Worm (Caenorhabditis elegans): ENCODE data around the gene F41F3.8.

F41F3.8 gene

DNA sequence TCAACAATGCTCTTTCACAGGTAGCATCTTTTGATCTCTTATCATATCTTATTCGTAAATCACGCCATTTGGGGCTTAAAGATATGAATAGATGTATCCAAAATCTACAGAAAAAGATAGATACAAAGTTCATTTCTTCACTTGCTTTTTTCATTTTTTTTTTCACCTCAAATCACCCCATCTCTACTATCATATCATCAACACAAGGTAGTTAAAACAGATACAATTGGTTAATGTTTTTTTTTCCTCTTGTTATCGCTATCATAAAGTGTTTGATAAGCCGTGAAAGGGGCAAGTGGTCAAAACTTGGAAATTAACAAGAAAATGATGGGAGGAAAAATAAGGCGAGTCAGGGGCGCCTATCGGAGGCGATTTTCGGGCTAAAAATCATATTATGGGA, 18.4 kb upstream of the F41F3.8 start:
- TF ChIP-seq nhr-6 (tag; optimal IDR thresholded peaks at IDR 0.05): no peak
- TF ChIP-seq peb-1 (tag; optimal IDR thresholded peaks at IDR 0.05): no peak
- TF ChIP-seq fos-1 (tag; optimal IDR thresholded peaks at IDR 0.05): peak; percentile 64

DNA sequence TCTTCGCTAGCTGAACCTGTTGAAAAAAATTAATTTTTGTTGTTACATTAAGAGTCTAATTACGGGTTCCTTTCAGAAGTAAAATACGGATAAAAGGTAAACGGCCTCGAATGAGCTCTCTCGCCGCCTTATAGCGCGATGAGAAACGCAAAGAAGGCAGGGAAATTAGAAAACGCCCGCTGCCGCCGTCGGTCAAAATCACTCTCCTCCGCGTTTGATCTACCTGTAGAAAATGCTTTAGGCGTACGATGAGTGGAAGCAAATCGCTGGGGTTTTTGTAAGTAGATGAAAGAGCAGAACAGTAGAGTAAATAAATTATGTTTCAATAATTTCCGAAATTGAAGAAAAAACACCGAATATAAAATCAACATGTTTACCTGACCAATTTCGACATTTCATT, 11.5 kb upstream of the F41F3.8 start:
- no peak for TF ChIP-seq unc-39 (tag; optimal IDR thresholded peaks at IDR 0.05)
- TF ChIP-seq sem-4 (tag; optimal IDR thresholded peaks at IDR 0.05): no peak
- no peak for TF ChIP-seq Y55F3AM.14 (GFP tag; optimal IDR thresholded peaks at IDR 0.05)
- TF ChIP-seq nhr-23 (tag; optimal IDR thresholded peaks at IDR 0.05): no peak
- TF ChIP-seq alr-1 (tag; optimal IDR thresholded peaks at IDR 0.05): no peak
- no peak for TF ChIP-seq mbf-1 (tag; optimal IDR thresholded peaks at IDR 0.05)
- no peak for TF ChIP-seq sma-9 (GFP tag; optimal IDR thresholded peaks at IDR 0.05)
- no peak for TF ChIP-seq sma-9 (tag; optimal IDR thresholded peaks at IDR 0.05)
- TF ChIP-seq mab-5 (tag; optimal IDR thresholded peaks at IDR 0.05): no peak
- no peak for TF ChIP-seq nhr-10 (tag; optimal IDR thresholded peaks at IDR 0.05)
- no peak for TF ChIP-seq nhr-12 (tag; optimal IDR thresholded peaks at IDR 0.05)
- no peak for TF ChIP-seq lin-13 (GFP tag; optimal IDR thresholded peaks at IDR 0.05)
- no peak for TF ChIP-seq nhr-6 (tag; optimal IDR thresholded peaks at IDR 0.05)
- no peak for TF ChIP-seq fos-1 (tag; optimal IDR thresholded peaks at IDR 0.05)
- TF ChIP-seq blmp-1 (tag; optimal IDR thresholded peaks at IDR 0.05; ENCODE audit: insufficient read depth): no peak

DNA sequence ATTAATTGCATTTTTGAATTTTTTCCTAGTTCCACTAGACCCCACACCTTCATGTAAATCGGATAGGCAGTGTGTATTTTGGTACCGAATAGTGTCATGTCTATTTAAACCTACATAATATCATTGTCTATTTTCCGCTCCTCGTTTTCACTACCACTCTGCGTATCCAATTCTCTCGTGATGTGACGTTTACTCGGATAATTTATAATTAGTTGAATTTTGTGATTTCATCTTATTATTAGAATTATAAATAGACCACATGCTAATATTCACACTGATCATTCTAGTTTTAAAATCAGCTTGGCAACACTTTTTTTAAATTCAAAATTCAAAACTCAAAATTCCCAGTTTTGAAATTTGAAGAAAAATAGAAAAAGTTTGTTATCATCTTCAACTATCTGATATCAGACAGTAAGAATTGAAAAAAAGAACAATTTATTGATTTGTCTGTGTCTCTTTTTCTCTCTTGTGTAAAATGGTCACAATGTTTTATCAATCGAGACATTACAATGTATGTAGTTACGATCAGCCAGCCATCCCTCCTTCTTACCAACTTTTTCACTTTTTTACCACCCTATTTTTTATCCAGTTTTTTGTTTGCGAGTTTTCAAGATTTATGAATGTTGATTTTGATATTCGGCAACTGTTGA, 8.0 kb upstream of the F41F3.8 start:
- TF ChIP-seq nhr-25 (tag; optimal IDR thresholded peaks at IDR 0.05) (peak; percentile 23), fos-1 (tag; optimal IDR thresholded peaks at IDR 0.05) (peak; percentile 52), Y55F3AM.14 (GFP tag; optimal IDR thresholded peaks at IDR 0.05) (no peak)

DNA sequence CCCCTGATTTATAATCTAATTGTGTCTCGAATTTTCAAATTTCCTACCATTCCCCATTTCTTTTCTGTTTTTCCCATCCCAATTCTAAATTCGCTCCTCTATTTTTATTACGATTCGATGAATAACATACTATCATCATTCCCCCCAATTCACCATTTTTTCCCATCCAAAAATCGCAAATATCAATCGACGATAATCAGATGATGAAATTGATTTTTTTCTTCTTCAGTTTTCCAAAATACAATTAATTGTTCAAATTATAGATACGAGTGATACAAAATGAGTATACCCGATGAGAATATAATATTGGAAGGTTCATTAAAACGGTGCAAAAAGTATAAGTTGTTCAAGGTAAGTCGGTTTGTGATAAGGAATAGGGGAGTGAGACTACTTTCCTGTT, 5.9 kb upstream of the F41F3.8 start, which contains the start of gene soc-1:
TSS of gene soc-1 (plus strand) at position 262 of the 400 bp plus-strand sequence.
- TF ChIP-seq mbf-1 (tag; optimal IDR thresholded peaks at IDR 0.05) (no peak), unc-39 (tag; optimal IDR thresholded peaks at IDR 0.05) (no peak), nhr-129 (tag; optimal IDR thresholded peaks at IDR 0.05) (peak; percentile 69), aly-2 (tag; optimal IDR thresholded peaks at IDR 0.05) (no peak), gmeb-1 (tag; optimal IDR thresholded peaks at IDR 0.05) (no peak), lin-13 (GFP tag; optimal IDR thresholded peaks at IDR 0.05) (no peak)

DNA sequence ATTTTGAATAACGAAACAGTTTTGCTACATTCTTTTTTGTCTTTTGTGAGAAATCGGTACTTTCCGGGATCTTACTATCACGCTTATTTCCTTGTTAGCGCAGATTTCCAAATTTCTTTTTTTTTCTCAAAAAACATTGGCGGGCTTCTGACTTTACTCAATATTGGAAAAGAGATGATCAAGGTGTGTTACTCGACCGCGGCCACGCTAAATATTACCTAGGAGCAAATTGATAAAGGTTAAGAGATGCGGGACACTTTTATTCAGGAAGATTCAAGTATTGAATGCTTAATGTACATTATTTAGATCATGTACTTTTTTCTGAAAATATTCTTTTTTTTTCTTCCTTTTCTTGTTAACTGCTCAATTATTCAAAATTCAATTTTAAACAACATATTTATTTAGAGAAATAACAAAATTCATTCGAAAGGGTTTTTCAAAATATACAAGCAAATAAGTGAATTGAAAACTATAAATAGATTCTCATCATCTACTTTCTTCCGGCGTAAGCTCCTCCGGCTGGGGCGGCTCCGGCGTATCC, 1.3 kb upstream of the F41F3.8 start:
- TF ChIP-seq Y55F3AM.14 (GFP tag; optimal IDR thresholded peaks at IDR 0.05): peak; percentile 47
- no peak for TF ChIP-seq C34F6.9 (tag; optimal IDR thresholded peaks at IDR 0.05)
- no peak for TF ChIP-seq mbf-1 (tag; optimal IDR thresholded peaks at IDR 0.05)
- peak; percentile 63 for TF ChIP-seq nhr-25 (tag; optimal IDR thresholded peaks at IDR 0.05)
- TF ChIP-seq sem-4 (tag; optimal IDR thresholded peaks at IDR 0.05): peak; percentile 26
- peak; percentile 17 for TF ChIP-seq nhr-11 (tag; optimal IDR thresholded peaks at IDR 0.05)
- peak; percentile 19 for TF ChIP-seq nhr-21 (tag; optimal IDR thresholded peaks at IDR 0.05)
- TF ChIP-seq F13H6.1 (tag; optimal IDR thresholded peaks at IDR 0.05): no peak
- TF ChIP-seq unc-55 (GFP tag; optimal IDR thresholded peaks at IDR 0.05): no peak
- no peak for TF ChIP-seq fos-1 (tag; optimal IDR thresholded peaks at IDR 0.05)
- no peak for TF ChIP-seq nhr-77 (tag; optimal IDR thresholded peaks at IDR 0.05)
- no peak for TF ChIP-seq elt-1 (tag; optimal IDR thresholded peaks at IDR 0.05)
- TF ChIP-seq ama-1 (optimal IDR thresholded peaks at IDR 0.05): peak; percentile 79
- no peak for TF ChIP-seq peb-1 (tag; optimal IDR thresholded peaks at IDR 0.05)
- TF ChIP-seq crh-2 (tag; optimal IDR thresholded peaks at IDR 0.05): no peak

DNA sequence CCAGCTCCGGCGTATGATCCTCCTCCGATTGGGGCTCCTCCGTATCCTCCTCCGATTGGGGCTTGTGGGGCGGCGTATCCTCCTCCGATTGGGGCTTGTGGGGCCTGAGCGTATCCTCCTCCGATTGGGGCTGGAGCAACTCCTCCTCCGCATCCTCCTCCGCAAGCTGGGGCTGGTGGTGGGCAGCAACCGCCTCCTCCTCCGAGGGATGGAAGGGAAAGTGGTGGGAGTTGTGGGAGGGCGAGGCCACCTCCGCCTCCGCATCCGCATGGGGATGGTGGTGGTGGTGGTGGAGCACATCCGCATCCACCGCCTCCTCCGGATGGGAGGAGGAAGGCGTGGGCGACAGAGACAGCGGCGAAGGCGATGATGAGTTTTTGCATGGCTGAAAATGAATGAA, 770 bp upstream of the F41F3.8 start, which contains the start of gene F41F3.3:
TSS of gene F41F3.3 (minus strand) at position 383 of the 400 bp plus-strand sequence.
- TF ChIP-seq skn-1 (tag; optimal IDR thresholded peaks at IDR 0.05): no peak
- no peak for TF ChIP-seq crh-2 (tag; optimal IDR thresholded peaks at IDR 0.05)
- no peak for TF ChIP-seq ceh-82 (tag; optimal IDR thresholded peaks at IDR 0.05)
- peak; percentile 80 for TF ChIP-seq Y55F3AM.14 (GFP tag; optimal IDR thresholded peaks at IDR 0.05)
- no peak for TF ChIP-seq lin-13 (GFP tag; optimal IDR thresholded peaks at IDR 0.05)
- no peak for TF ChIP-seq ztf-4 (tag; optimal IDR thresholded peaks at IDR 0.05)
- TF ChIP-seq nhr-6 (tag; optimal IDR thresholded peaks at IDR 0.05): no peak
- TF ChIP-seq lsy-2 (tag; optimal IDR thresholded peaks at IDR 0.05): no peak
- no peak for TF ChIP-seq peb-1 (tag; optimal IDR thresholded peaks at IDR 0.05)
- peak; percentile 29 for TF ChIP-seq F13H6.1 (tag; optimal IDR thresholded peaks at IDR 0.05)
- TF ChIP-seq sem-4 (tag; optimal IDR thresholded peaks at IDR 0.05): no peak
- TF ChIP-seq ama-1 (optimal IDR thresholded peaks at IDR 0.05): peak; percentile 74
- TF ChIP-seq nhr-129 (tag; optimal IDR thresholded peaks at IDR 0.05): no peak
